Fruit fly (Drosophila melanogaster) whole organism, wandering third instar larva: Measurements from ENCODE around the gene corolla.

Experiments
- CG32264 ChIP-seq: fragments of 200-800 bp; sonication (Bioruptor generic); optimal IDR thresholded peaks from 2 replicates; lab custom pipeline; 2016; ENCODE audit warnings: missing biosample characterization, missing genetic modification characterization
- Dfd ChIP-seq: fragments of >200 bp; optimal IDR thresholded peaks from 2 replicates; lab custom pipeline; 2017; ENCODE audit warnings: missing biosample characterization, missing genetic modification characterization
- GATAd ChIP-seq: sonication (Bioruptor generic); optimal IDR thresholded peaks from 2 replicates; lab custom pipeline; 2016; ENCODE audit warnings: missing biosample characterization, missing genetic modification characterization
- Hr78 ChIP-seq: fragments of >200 bp; optimal IDR thresholded peaks from 2 replicates; lab custom pipeline; 2017; ENCODE audit warnings: missing biosample characterization, missing genetic modification characterization
- Myc ChIP-seq: fragments of >200 bp; optimal IDR thresholded peaks from 2 replicates; lab custom pipeline; 2017
- N ChIP-seq: fragments of >200 bp; optimal IDR thresholded peaks from 2 replicates; lab custom pipeline; 2018; ENCODE audit warnings: missing biosample characterization, missing external identifiers, missing genetic modification characterization
- OdsH ChIP-seq: fragments of 200-800 bp; sonication (Bioruptor generic); optimal IDR thresholded peaks from 2 replicates; lab custom pipeline; 2016; ENCODE audit warnings: missing biosample characterization, mild to moderate bottlenecking, missing genetic modification characterization
- Rel ChIP-seq, 2 experiments: fragments of 200-800 bp; sonication (Bioruptor generic) in 1 of 2; optimal IDR thresholded peaks; 2 replicates in 1 of 2; 3 replicates in 1 of 2; lab custom pipeline; 2016 to 2019; ENCODE audit warnings: mild to moderate bottlenecking in 2 of 2, missing biosample characterization in 2 of 2, missing genetic modification characterization in 2 of 2, moderate library complexity in 1 of 2
- br ChIP-seq: fragments of 200-800 bp; sonication (Bioruptor generic); optimal IDR thresholded peaks from 2 replicates; lab custom pipeline; 2016; ENCODE audit warnings: missing biosample characterization, missing genetic modification characterization
- brk ChIP-seq: fragments of 200-800 bp; sonication (Bioruptor generic); optimal IDR thresholded peaks from 2 replicates; lab custom pipeline; 2016; ENCODE audit warnings: missing biosample characterization, mild to moderate bottlenecking, missing genetic modification characterization
- h ChIP-seq: fragments of 200-800 bp; sonication (Bioruptor generic); optimal IDR thresholded peaks from 3 replicates; lab custom pipeline; 2016; ENCODE audit warnings: missing biosample characterization, mild to moderate bottlenecking, missing genetic modification characterization
- lola ChIP-seq: fragments of >200 bp; optimal IDR thresholded peaks from 2 replicates; lab custom pipeline; 2017; ENCODE audit warnings: missing biosample characterization, missing genetic modification characterization
- pan ChIP-seq: fragments of >200 bp; optimal IDR thresholded peaks from 2 replicates; lab custom pipeline; 2017
- sage ChIP-seq: fragments of 200-800 bp; sonication (Bioruptor generic); optimal IDR thresholded peaks from 2 replicates; lab custom pipeline; 2016; ENCODE audit warnings: missing biosample characterization, mild to moderate bottlenecking, missing genetic modification characterization

- TF ChIP-seq Rel (GFP tag; optimal IDR thresholded peaks at IDR 0.05; lab: Kevin White, UChicago) (no peak), Rel (tag; optimal IDR thresholded peaks at IDR 0.05; lab: Kevin White, UChicago) (no peak), Dfd (GFP tag; lab: Kevin White, UChicago) (no peak), brk (GFP tag; lab: Kevin White, UChicago) (no peak), sage (GFP tag; lab: Kevin White, UChicago) (no peak), lola (GFP tag; lab: Kevin White, UChicago) (no peak), GATAd (no peak), h (GFP tag; lab: Kevin White, UChicago) (no peak), pan (no peak), N (GFP tag; lab: Kevin White, UChicago) (no peak), CG32264 (no peak), Hr78 (GFP tag; lab: Kevin White, UChicago) (no peak), OdsH (GFP tag; lab: Kevin White, UChicago) (peak; percentile 14), Myc (lab: Kevin White, UChicago) (no peak), br (no peak)
These were observed 50.1 kb downstream of the corolla start for dm6 chrX:17581606-17582281.
